Worm (Caenorhabditis elegans) whole organism, young adult: Measurements from ENCODE around the gene bli-2.

Source experiments
- F22D6.2 ChIP-seq: sonication (generic microtip); optimal IDR thresholded peaks from 2 replicates; lab custom pipeline; 2016; ENCODE audit warnings: mild to moderate bottlenecking, missing genetic modification characterization, missing compliant biosample characterization
- F23B12.7 ChIP-seq: sonication (generic microtip); optimal IDR thresholded peaks from 2 replicates; lab custom pipeline; 2017; ENCODE audit warnings: missing genetic modification characterization, mild to moderate bottlenecking, missing compliant biosample characterization, antibody characterized with exemption, moderate library complexity; ENCODE audit not compliant: insufficient read depth
- F39B2.1 ChIP-seq: fragments of 200-800 bp; sonication (Bioruptor generic); IDR thresholded peaks from 2 replicates; pipeline ENCODE4 v1.3.6; 2022; ENCODE audit warnings: missing genetic modification reagents, missing genetic modification characterization, missing compliant biosample characterization
- F55B11.4 ChIP-seq: sonication (generic microtip); optimal IDR thresholded peaks from 2 replicates; lab custom pipeline; 2016; ENCODE audit warnings: missing compliant biosample characterization, missing genetic modification characterization, borderline replicate concordance; ENCODE audit not compliant: insufficient read depth
- aptf-2 ChIP-seq: fragments of 200-800 bp; sonication (Bioruptor generic); conservative IDR thresholded peaks from 2 replicates; pipeline ENCODE4 v1.3.6; 2022; ENCODE audit warnings: missing genetic modification reagents, missing genetic modification characterization, missing compliant biosample characterization
- cebp-2 ChIP-seq: fragments of 200-800 bp; sonication (Bioruptor generic); IDR thresholded peaks from 2 replicates; pipeline ENCODE4 v1.3.6; 2022; ENCODE audit warnings: missing genetic modification characterization, missing compliant biosample characterization
- ceh-100 ChIP-seq: fragments of 200-800 bp; sonication (Bioruptor generic); IDR thresholded peaks from 2 replicates; pipeline ENCODE4 v1.3.6; 2022; ENCODE audit warnings: missing genetic modification reagents, missing genetic modification characterization, missing compliant biosample characterization
- ceh-27 ChIP-seq: fragments of 200-800 bp; sonication (Bioruptor generic); optimal IDR thresholded peaks from 2 replicates; lab custom pipeline; 2018; ENCODE audit warnings: mild to moderate bottlenecking, missing genetic modification characterization, moderate library complexity, missing compliant biosample characterization
- ceh-40 ChIP-seq: fragments of 200-800 bp; sonication (Bioruptor generic); IDR thresholded peaks from 2 replicates; pipeline ENCODE4 v1.3.6; 2022; ENCODE audit warnings: missing genetic modification characterization, missing compliant biosample characterization
- ceh-91 ChIP-seq: fragments of 200-800 bp; sonication (Bioruptor generic); IDR thresholded peaks from 2 replicates; pipeline ENCODE4 v1.3.6; 2022; ENCODE audit warnings: missing genetic modification reagents, missing genetic modification characterization, missing compliant biosample characterization
- chd-7 ChIP-seq: sonication (generic microtip); optimal IDR thresholded peaks from 2 replicates; lab custom pipeline; 2016; ENCODE audit warnings: mild to moderate bottlenecking, missing genetic modification characterization, moderate library complexity, missing compliant biosample characterization
- dox-1 ChIP-seq: fragments of 200-800 bp; sonication (Bioruptor generic); IDR thresholded peaks from 2 replicates; pipeline ENCODE4 v1.3.6; 2022; ENCODE audit warnings: missing genetic modification reagents, missing genetic modification characterization, missing compliant biosample characterization
- dpff-1 ChIP-seq: sonication (generic microtip); optimal IDR thresholded peaks from 2 replicates; lab custom pipeline; 2017; ENCODE audit warnings: mild to moderate bottlenecking, missing genetic modification characterization, missing compliant biosample characterization
- egrh-3 ChIP-seq: fragments of 200-800 bp; sonication (Bioruptor generic); IDR thresholded peaks from 2 replicates; pipeline ENCODE4 v1.3.6; 2022; ENCODE audit warnings: missing genetic modification reagents, missing genetic modification characterization, missing compliant biosample characterization
- ekl-4 ChIP-seq: fragments of 200-800 bp; sonication (Bioruptor generic); IDR thresholded peaks from 2 replicates; pipeline ENCODE4 v1.3.6; 2022; ENCODE audit warnings: missing genetic modification reagents, missing genetic modification characterization, missing compliant biosample characterization
- ets-4 ChIP-seq: fragments of 200-800 bp; sonication (Bioruptor generic); optimal IDR thresholded peaks from 2 replicates; lab custom pipeline; 2018; ENCODE audit warnings: mild to moderate bottlenecking, missing genetic modification characterization, missing compliant biosample characterization
- fkh-3 ChIP-seq: sonication (generic microtip); optimal IDR thresholded peaks from 2 replicates; lab custom pipeline; 2016; ENCODE audit warnings: mild to moderate bottlenecking, missing genetic modification characterization, missing compliant biosample characterization
- let-607 ChIP-seq, 2 experiments: fragments of 200-800 bp in 1 of 2; sonication (Bioruptor generic) in 1 of 2; sonication (generic microtip) in 1 of 2; optimal IDR thresholded peaks; 2 replicates each; lab custom pipeline; 2016 to 2018; ENCODE audit warnings: mild to moderate bottlenecking in 2 of 2, missing compliant biosample characterization in 2 of 2, missing genetic modification characterization in 2 of 2, moderate library complexity in 2 of 2, missing genotype in 1 of 2
- lin-40 ChIP-seq: sonication (generic microtip); optimal IDR thresholded peaks from 2 replicates; lab custom pipeline; 2016; ENCODE audit warnings: missing genetic modification characterization, mild to moderate bottlenecking, missing compliant biosample characterization, missing genotype, missing genetic modification reagents
- lin-54 ChIP-seq: fragments of 200-800 bp; sonication (Bioruptor generic); optimal IDR thresholded peaks from 2 replicates; lab custom pipeline; 2018; ENCODE audit warnings: mild to moderate bottlenecking, missing genetic modification characterization, missing compliant biosample characterization
- madf-8 ChIP-seq: fragments of 200-800 bp; sonication (Bioruptor generic); conservative IDR thresholded peaks from 2 replicates; pipeline ENCODE4 v1.3.6; 2022; ENCODE audit warnings: missing genetic modification reagents, missing genetic modification characterization, missing compliant biosample characterization
- mcd-1 ChIP-seq: fragments of 200-800 bp; sonication (Bioruptor generic); IDR thresholded peaks from 2 replicates; pipeline ENCODE4 v1.3.6; 2022; ENCODE audit warnings: missing genetic modification reagents, missing genetic modification characterization, missing compliant biosample characterization
- nfya-1 ChIP-seq: sonication (generic microtip); optimal IDR thresholded peaks from 2 replicates; lab custom pipeline; 2017; ENCODE audit warnings: antibody characterized with exemption, missing compliant biosample characterization, missing genetic modification characterization, borderline replicate concordance; ENCODE audit not compliant: insufficient read depth
- nfya-2 ChIP-seq: fragments of 200-800 bp; sonication (Bioruptor generic); IDR thresholded peaks from 2 replicates; pipeline ENCODE4 v1.3.6; 2022; ENCODE audit warnings: missing genetic modification reagents, missing genetic modification characterization, missing compliant biosample characterization
- nfyb-1 ChIP-seq: fragments of 200-800 bp; sonication (Bioruptor generic); IDR thresholded peaks from 2 replicates; pipeline ENCODE4 v1.3.6; 2022; ENCODE audit warnings: missing genetic modification reagents, missing genetic modification characterization, missing compliant biosample characterization
- rcor-1 ChIP-seq: fragments of 200-800 bp; sonication (Bioruptor generic); IDR thresholded peaks from 2 replicates; pipeline ENCODE4 v1.3.6; 2022; ENCODE audit warnings: missing genetic modification reagents, missing genetic modification characterization, missing compliant biosample characterization
- snpc-1.3 ChIP-seq: sonication (generic microtip); optimal IDR thresholded peaks from 2 replicates; lab custom pipeline; 2017; ENCODE audit warnings: missing genetic modification characterization, mild to moderate bottlenecking, missing compliant biosample characterization, antibody characterized with exemption, moderate library complexity, missing genotype, missing genetic modification reagents; ENCODE audit not compliant: insufficient read depth
- snpc-3.4 ChIP-seq: sonication (generic microtip); optimal IDR thresholded peaks from 2 replicates; lab custom pipeline; 2017; ENCODE audit warnings: missing genetic modification characterization, mild to moderate bottlenecking, missing compliant biosample characterization, antibody characterized with exemption, moderate library complexity, missing genotype, missing genetic modification reagents
- sptf-2 ChIP-seq: fragments of 200-800 bp; sonication (Bioruptor generic); optimal IDR thresholded peaks from 2 replicates; lab custom pipeline; 2018; ENCODE audit warnings: mild to moderate bottlenecking, missing genetic modification characterization, missing compliant biosample characterization
- tbx-9 ChIP-seq: sonication (generic microtip); optimal IDR thresholded peaks from 2 replicates; lab custom pipeline; 2016; ENCODE audit warnings: borderline replicate concordance, missing genetic modification characterization, inconsistent platforms, missing compliant biosample characterization
- unc-130 ChIP-seq: sonication (generic microtip); optimal IDR thresholded peaks from 2 replicates; lab custom pipeline; 2016; ENCODE audit warnings: missing genetic modification reagents, missing genetic modification characterization, missing compliant biosample characterization
- zfh-2 ChIP-seq: fragments of 200-800 bp; sonication (Bioruptor generic); conservative IDR thresholded peaks from 2 replicates; pipeline ENCODE4 v1.3.6; 2022; ENCODE audit warnings: missing genetic modification reagents, missing genetic modification characterization, missing compliant biosample characterization
- ztf-22 ChIP-seq: fragments of 200-800 bp; sonication (Bioruptor generic); optimal IDR thresholded peaks from 2 replicates; lab custom pipeline; 2018; ENCODE audit warnings: mild to moderate bottlenecking, missing genetic modification characterization, moderate library complexity, missing compliant biosample characterization
- ztf-26 ChIP-seq: sonication (generic microtip); optimal IDR thresholded peaks from 2 replicates; lab custom pipeline; 2017; ENCODE audit warnings: missing genetic modification characterization, missing compliant biosample characterization
- ztf-28 ChIP-seq: fragments of 200-800 bp; sonication (Bioruptor generic); IDR thresholded peaks from 2 replicates; pipeline ENCODE4 v1.3.6; 2022; ENCODE audit warnings: missing genetic modification reagents, missing genetic modification characterization, missing compliant biosample characterization

The bli-2 gene

ce11 chrII:5649236-5650004, 2.8 kb downstream of the bli-2 start, which contains the start of the genes sam-4, F59E12.17 and zyg-1 (continued):
- TF ChIP-seq aptf-2 (GFP tag; lab: Robert Waterston, UW), result peak; percentile 52; the same call in 1 of the 2 replicates
- no peak for TF ChIP-seq ceh-40 (GFP tag; lab: Robert Waterston, UW)
- TF ChIP-seq chd-7 (tag; lab: Kevin White, UChicago), result no peak
- no peak for TF ChIP-seq cebp-2
- TF ChIP-seq dox-1 (GFP tag; lab: Robert Waterston, UW), result peak; percentile 91
- TF ChIP-seq F55B11.4 (tag; lab: Kevin White, UChicago), result no peak
- TF ChIP-seq ekl-4 (GFP tag; lab: Robert Waterston, UW), result no peak
- TF ChIP-seq madf-8 (GFP tag; lab: Robert Waterston, UW), result peak; percentile 34

- TF ChIP-seq rcor-1 (GFP tag; lab: Robert Waterston, UW) (no peak), lin-54 (GFP tag; lab: Kevin White, UChicago) (no peak), ztf-26 (tag; lab: Kevin White, UChicago) (no peak), tbx-9 (tag; lab: Kevin White, UChicago) (no peak), fkh-3 (tag; lab: Kevin White, UChicago) (no peak)
Measured at ce11 chrII:5648272-5648671, 4.0 kb downstream of the bli-2 start, which contains the start of gene ddl-1. Gene ddl-1, minus strand, starts transcription at chrII:5648372.

DNA sequence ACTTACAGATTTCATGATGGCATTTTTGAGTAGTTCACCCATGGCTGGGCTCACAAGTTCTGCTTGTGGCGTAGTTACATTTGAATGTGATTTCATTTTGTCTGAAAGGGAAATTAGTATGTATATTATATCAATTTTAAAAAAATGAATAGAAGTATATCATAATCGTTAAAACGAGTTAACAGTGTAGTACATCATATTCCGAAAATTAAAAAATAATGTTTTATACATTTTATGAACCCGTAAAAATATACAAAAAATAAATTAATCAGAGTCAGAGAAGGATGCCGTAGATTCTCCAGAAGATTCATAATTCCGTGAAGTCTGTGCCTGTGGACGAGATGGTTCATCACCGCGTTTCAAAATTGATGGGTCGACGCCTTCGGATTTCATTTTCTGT, 5.3 kb downstream of the bli-2 start, which contains the start of gene F59E12.9:
Gene F59E12.9, minus strand, starts transcription at position 101 of the 400 bp plus-strand sequence.
- TF ChIP-seq ceh-40 (GFP tag; lab: Robert Waterston, UW) (no peak), snpc-1.3 (tag; lab: Kevin White, UChicago) (no peak), unc-130 (GFP tag; lab: Kevin White, UChicago) (no peak), lin-40 (tag; lab: Kevin White, UChicago) (no peak), tbx-9 (tag; lab: Kevin White, UChicago) (no peak)

- TF ChIP-seq nfyb-1 (GFP tag; lab: Robert Waterston, UW) (no peak), lin-40 (tag; lab: Kevin White, UChicago) (no peak), mcd-1 (0 out of 2 replicates have a peak, but pooled peaks have one; percentile 12), sptf-2 (GFP tag; lab: Kevin White, UChicago) (no peak), F22D6.2 (tag; lab: Kevin White, UChicago) (no peak), nfya-1 (tag; lab: Kevin White, UChicago) (no peak), aptf-2 (GFP tag; lab: Robert Waterston, UW) (no peak), zfh-2 (GFP tag; lab: Robert Waterston, UW) (peak; percentile 43; the same call in 1 of the 2 replicates), egrh-3 (GFP tag; lab: Robert Waterston, UW) (no peak), F23B12.7 (tag; lab: Kevin White, UChicago) (no peak), ets-4 (no peak), F39B2.1 (GFP tag; lab: Robert Waterston, UW) (no peak), chd-7 (tag; lab: Kevin White, UChicago) (no peak)
Measured at ce11 chrII:5642110-5642509, 10.1 kb downstream of the bli-2 start.

DNA sequence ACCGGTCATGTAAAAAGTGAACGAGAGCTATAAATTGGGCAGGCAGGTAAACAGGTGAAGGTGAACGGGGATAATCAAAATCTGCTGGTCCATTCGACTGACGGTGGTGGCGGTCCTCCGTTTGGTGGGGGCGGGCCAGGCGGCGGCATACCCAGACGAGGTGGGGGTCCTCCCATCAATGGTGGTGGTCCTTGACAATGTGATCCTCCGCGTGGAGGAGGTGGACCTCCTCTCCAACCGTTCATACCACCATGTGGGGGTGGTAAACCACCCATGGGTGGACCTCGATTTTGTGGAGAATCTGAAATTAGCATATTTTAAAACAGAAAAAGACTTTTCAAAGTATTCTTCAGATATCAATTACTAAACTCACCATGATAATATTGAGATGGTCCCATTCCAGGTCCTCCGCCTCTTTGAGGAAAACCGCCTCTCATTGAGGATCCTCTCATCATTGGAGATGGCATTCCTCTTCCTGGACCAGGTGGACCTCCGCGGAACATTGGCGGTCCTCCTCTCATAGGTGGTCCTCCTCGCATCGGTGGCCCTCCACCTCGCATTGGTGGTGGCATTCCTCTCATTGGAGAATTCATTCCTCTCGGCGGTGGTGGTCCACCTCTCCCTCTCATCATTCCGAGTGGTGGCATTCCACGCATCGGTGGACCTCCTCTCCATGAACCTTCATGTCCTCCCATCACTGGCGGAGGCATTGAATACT, 11.7 kb downstream of the bli-2 start:
- no peak for TF ChIP-seq ztf-22
- TF ChIP-seq nfya-2 (GFP tag; lab: Robert Waterston, UW), result no peak
- no peak for TF ChIP-seq snpc-3.4
- TF ChIP-seq lin-40 (tag; lab: Kevin White, UChicago), result no peak
- no peak for TF ChIP-seq ztf-28 (GFP tag; lab: Robert Waterston, UW)
- no peak for TF ChIP-seq let-607 (tag; optimal IDR thresholded peaks at IDR 0.05; lab: Kevin White, UChicago)
- no peak for TF ChIP-seq ceh-27 (GFP tag; lab: Kevin White, UChicago)
- TF ChIP-seq ceh-100 (GFP tag; lab: Robert Waterston, UW), result no peak
- peak; percentile 2 for TF ChIP-seq chd-7 (tag; lab: Kevin White, UChicago)
- no peak; the same call in 1 of the 2 replicates for TF ChIP-seq egrh-3 (GFP tag; lab: Robert Waterston, UW)
- no peak for TF ChIP-seq dpff-1 (tag; lab: Kevin White, UChicago)
- TF ChIP-seq zfh-2 (GFP tag; lab: Robert Waterston, UW), result peak; percentile 56
- no peak for TF ChIP-seq ceh-91 (GFP tag; lab: Robert Waterston, UW)
